Fruit fly (Drosophila melanogaster): ENCODE measurements around the gene CG31199.

DNA sequence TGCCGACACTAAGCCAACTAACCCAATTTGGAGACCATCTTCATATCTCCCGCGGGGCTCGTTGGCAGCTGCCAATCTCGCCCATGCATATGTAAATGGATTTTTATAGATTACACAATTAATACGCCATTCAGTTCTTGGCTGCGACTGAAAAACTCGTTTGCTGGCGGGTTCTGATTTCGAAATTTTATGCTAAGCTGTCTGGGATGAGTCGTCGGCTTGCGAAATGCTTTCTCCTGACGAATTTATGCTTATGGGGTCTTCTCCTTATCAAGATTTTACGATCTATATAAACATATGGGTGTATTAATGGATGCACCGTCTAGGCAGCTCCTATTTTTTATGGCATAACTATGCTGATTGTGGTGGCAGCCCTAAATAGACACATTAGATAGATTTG is 4.7 kb downstream of the CG31199 start, which contains the start of gene CG17267:
- TF ChIP-seq CG14655 (GFP tag; optimal IDR thresholded peaks at IDR 0.05) (no peak), CG15710 (tag; optimal IDR thresholded peaks at IDR 0.05) (no peak), gl (tag; optimal IDR thresholded peaks at IDR 0.05) (no peak), Ets98B (GFP tag; IDR thresholded peaks at IDR 0.05) (no peak), fd96Ca (GFP tag; IDR thresholded peaks at IDR 0.05) (no peak), CG13204 (GFP tag; optimal IDR thresholded peaks at IDR 0.05) (no peak), CG8301 (tag; optimal IDR thresholded peaks at IDR 0.05) (no peak), Pif1A (GFP tag; optimal IDR thresholded peaks at IDR 0.05) (no peak), rn (GFP tag; IDR thresholded peaks at IDR 0.05) (no peak), EcR (GFP tag; optimal IDR thresholded peaks at IDR 0.05) (no peak)
